Fruit fly (Drosophila melanogaster) whole organism, embryonic: ENCODE measurements around the gene AIMP2.
A peak's percentile ranks its signal among the peaks of the same experiment; 100 is the strongest.

Experiments used
- Adf1 ChIP-seq: fragments of 200-800 bp; sonication (Bioruptor generic); IDR thresholded peaks from 2 replicates; pipeline ENCODE4 v1.3.6; 2022; ENCODE audit warnings: missing biosample characterization, missing genetic modification characterization
- CG10321 ChIP-seq: fragments of 200-800 bp; sonication (Bioruptor generic); IDR thresholded peaks from 2 replicates; pipeline ENCODE4 v1.3.6; 2022; ENCODE audit warnings: missing biosample characterization, missing genetic modification characterization
- CG10979 ChIP-seq: fragments of 200-800 bp; sonication (Bioruptor generic); optimal IDR thresholded peaks from 2 replicates; lab custom pipeline; 2018; ENCODE audit warnings: missing biosample characterization, mild to moderate bottlenecking, missing genetic modification characterization, moderate library complexity
- CG13894 ChIP-seq: fragments of 200-800 bp; sonication (Bioruptor generic); optimal IDR thresholded peaks from 3 replicates; lab custom pipeline; 2018; ENCODE audit warnings: missing biosample characterization, mild to moderate bottlenecking, missing genetic modification characterization, moderate library complexity
- CG17186 ChIP-seq: fragments of 200-800 bp; sonication (Bioruptor generic); optimal IDR thresholded peaks from 3 replicates; lab custom pipeline; 2017; ENCODE audit warnings: missing biosample characterization, missing genetic modification reagents, missing genetic modification characterization
- CG2120 ChIP-seq: fragments of 200-800 bp; sonication (Bioruptor generic); optimal IDR thresholded peaks from 3 replicates; lab custom pipeline; 2016; ENCODE audit warnings: missing biosample characterization, missing genetic modification characterization
- CG31441 ChIP-seq: fragments of 200-800 bp; sonication (Bioruptor generic); IDR thresholded peaks from 2 replicates; pipeline ENCODE4 v1.3.6; 2022; ENCODE audit warnings: missing biosample characterization, missing genetic modification characterization
- CG3163 ChIP-seq: fragments of 200-800 bp; sonication (Bioruptor generic); optimal IDR thresholded peaks from 3 replicates; lab custom pipeline; 2016; ENCODE audit warnings: missing biosample characterization, missing genetic modification characterization
- CG4617 ChIP-seq: fragments of 200-800 bp; sonication (Bioruptor generic); optimal IDR thresholded peaks from 3 replicates; lab custom pipeline; 2016; ENCODE audit warnings: missing biosample characterization, missing genetic modification characterization, borderline replicate concordance
- CG5180 ChIP-seq: fragments of 200-800 bp; sonication (Bioruptor generic); optimal IDR thresholded peaks from 3 replicates; lab custom pipeline; 2017; ENCODE audit warnings: missing biosample characterization, missing genetic modification characterization, mild to moderate bottlenecking, moderate library complexity, missing genetic modification reagents
- CG7928 ChIP-seq: fragments of 200-800 bp; sonication (Bioruptor generic); optimal IDR thresholded peaks from 2 replicates; lab custom pipeline; 2017; ENCODE audit warnings: missing biosample characterization, mild to moderate bottlenecking, missing genetic modification characterization
- Camta ChIP-seq: fragments of 200-800 bp; sonication (Bioruptor generic); optimal IDR thresholded peaks from 2 replicates; lab custom pipeline; 2016; ENCODE audit warnings: missing biosample characterization, missing genetic modification characterization
- Chrac-16 ChIP-seq: fragments of 200-800 bp; sonication (Bioruptor generic); optimal IDR thresholded peaks from 3 replicates; lab custom pipeline; 2016; ENCODE audit warnings: missing biosample characterization, missing genetic modification characterization
- Dbx ChIP-seq: fragments of 200-800 bp; sonication (Bioruptor generic); IDR thresholded peaks from 3 replicates; pipeline ENCODE4 v1.3.6; 2022; ENCODE audit warnings: missing biosample characterization, missing genetic modification characterization
- Dip2 ChIP-seq: fragments of 200-800 bp; sonication (Bioruptor generic); IDR thresholded peaks from 2 replicates; pipeline ENCODE4 v1.3.6; 2022; ENCODE audit warnings: missing biosample characterization, missing genetic modification characterization
- Dll ChIP-seq: fragments of 200-800 bp; sonication (Bioruptor generic); IDR thresholded peaks from 4 replicates; pipeline ENCODE4 v1.3.6; 2022; ENCODE audit warnings: missing biosample characterization, missing genetic modification characterization; ENCODE audit not compliant: partially characterized antibody
- Dp ChIP-seq: fragments of 200-800 bp; sonication (Bioruptor generic); optimal IDR thresholded peaks from 2 replicates; lab custom pipeline; 2018; ENCODE audit warnings: missing biosample characterization, mild to moderate bottlenecking, missing genetic modification characterization, moderate library complexity
- E2f1 ChIP-seq: fragments of 200-800 bp; sonication (Bioruptor generic); IDR thresholded peaks from 2 replicates; pipeline ENCODE4 v1.3.6; 2022; ENCODE audit warnings: missing biosample characterization, missing genetic modification characterization
- Elba2 ChIP-seq: fragments of 200-800 bp; sonication (Bioruptor generic); optimal IDR thresholded peaks from 3 replicates; lab custom pipeline; 2016; ENCODE audit warnings: missing biosample characterization, missing genetic modification characterization
- MTF-1 ChIP-seq: fragments of 200-800 bp; sonication (Bioruptor generic); optimal IDR thresholded peaks from 2 replicates; lab custom pipeline; 2018; ENCODE audit warnings: missing biosample characterization, mild to moderate bottlenecking, missing genetic modification characterization, borderline replicate concordance
- Nf-YB ChIP-seq: fragments of 200-800 bp; sonication (Bioruptor generic); optimal IDR thresholded peaks from 3 replicates; lab custom pipeline; 2019; ENCODE audit warnings: missing biosample characterization, mild to moderate bottlenecking, missing genetic modification characterization, moderate library complexity
- Nf-YC ChIP-seq: fragments of 200-800 bp; optimal IDR thresholded peaks from 3 replicates; lab custom pipeline; 2019; ENCODE audit warnings: missing biosample characterization, mild to moderate bottlenecking, missing genetic modification characterization, moderate library complexity
- Scr ChIP-seq: fragments of 200-800 bp; sonication (Bioruptor generic); IDR thresholded peaks from 2 replicates; pipeline ENCODE4 v1.3.6; 2022; ENCODE audit warnings: missing biosample characterization, missing genetic modification characterization; ENCODE audit not compliant: partially characterized antibody
- Six4 ChIP-seq: fragments of 200-800 bp; sonication (Bioruptor generic); optimal IDR thresholded peaks from 2 replicates; lab custom pipeline; 2016; ENCODE audit warnings: missing biosample characterization, missing genetic modification characterization
- Trl ChIP-seq, 3 experiments: fragments of >200 bp in 2 of 3; fragments of 200-800 bp in 1 of 3; sonication (Bioruptor generic) in 1 of 3; optimal IDR thresholded peaks; 2 replicates in 1 of 3; 3 replicates in 2 of 3; lab custom pipeline; 2016 to 2017; ENCODE audit warnings: missing biosample characterization in 1 of 3, missing genetic modification characterization in 1 of 3
- abd-A ChIP-seq: fragments of 200-800 bp; sonication (Bioruptor generic); optimal IDR thresholded peaks from 3 replicates; lab custom pipeline; 2019; ENCODE audit warnings: missing biosample characterization, mild to moderate bottlenecking, missing genetic modification characterization, moderate library complexity
- cg ChIP-seq: fragments of 200-800 bp; sonication (Bioruptor generic); optimal IDR thresholded peaks from 3 replicates; lab custom pipeline; 2019; ENCODE audit warnings: missing biosample characterization, mild to moderate bottlenecking, missing genetic modification characterization, moderate library complexity
- chinmo ChIP-seq: fragments of 200-800 bp; sonication (Bioruptor generic); IDR thresholded peaks from 4 replicates; pipeline ENCODE4 v1.3.6; 2022; ENCODE audit warnings: missing biosample characterization, missing genetic modification characterization; ENCODE audit not compliant: partially characterized antibody
- chm ChIP-seq: fragments of 200-800 bp; sonication (Bioruptor generic); IDR thresholded peaks from 2 replicates; pipeline ENCODE4 v1.3.6; 2022; ENCODE audit warnings: missing biosample characterization, missing genetic modification characterization
- kah ChIP-seq: fragments of 200-800 bp; sonication (Bioruptor generic); optimal IDR thresholded peaks from 2 replicates; lab custom pipeline; 2018; ENCODE audit warnings: missing biosample characterization, mild to moderate bottlenecking, missing genetic modification characterization
- kni ChIP-seq: fragments of 200-800 bp; sonication (Bioruptor generic); optimal IDR thresholded peaks from 3 replicates; lab custom pipeline; 2017; ENCODE audit warnings: mild to moderate bottlenecking, missing biosample characterization, missing genetic modification reagents, missing genetic modification characterization
- nerfin-1 ChIP-seq: fragments of 200-800 bp; sonication (Bioruptor generic); optimal IDR thresholded peaks from 3 replicates; lab custom pipeline; 2019; ENCODE audit warnings: missing biosample characterization, mild to moderate bottlenecking, missing genetic modification characterization, moderate library complexity
- nom ChIP-seq: fragments of 200-800 bp; sonication (Bioruptor generic); optimal IDR thresholded peaks from 2 replicates; lab custom pipeline; 2017; ENCODE audit warnings: missing biosample characterization, missing genetic modification characterization, mild to moderate bottlenecking, moderate library complexity, missing genetic modification reagents
- pan ChIP-seq, 4 experiments: fragments of >200 bp in 3 of 4; fragments of 200-800 bp in 1 of 4; sonication (Bioruptor generic) in 1 of 4; optimal IDR thresholded peaks in 3 of 4; IDR thresholded peaks in 1 of 4; 2 replicates each; pipeline versions ENCODE4 v1.3.6 to Lab custom; 2017 to 2022; ENCODE audit warnings: missing biosample characterization in 2 of 4, missing genetic modification characterization in 2 of 4, mixed read lengths in 1 of 4
- pita ChIP-seq: fragments of 200-800 bp; sonication (Bioruptor generic); optimal IDR thresholded peaks from 2 replicates; lab custom pipeline; 2017; ENCODE audit warnings: missing biosample characterization, mild to moderate bottlenecking, missing genetic modification characterization
- scrt ChIP-seq: fragments of 200-800 bp; sonication (Bioruptor generic); optimal IDR thresholded peaks from 2 replicates; lab custom pipeline; 2018; ENCODE audit warnings: missing biosample characterization, mild to moderate bottlenecking, missing genetic modification characterization, moderate library complexity
- sens ChIP-seq: fragments of 200-800 bp; sonication (Bioruptor generic); peaks from one replicate; lab custom pipeline; 2016; ENCODE audit warnings: missing biosample characterization, missing genetic modification characterization
- sqz ChIP-seq: fragments of 200-800 bp; sonication (Bioruptor generic); optimal IDR thresholded peaks from 3 replicates; lab custom pipeline; 2018; ENCODE audit warnings: missing biosample characterization, mild to moderate bottlenecking, missing genetic modification characterization
- zfh1 ChIP-seq: fragments of 200-800 bp; sonication (Bioruptor generic); IDR thresholded peaks from 3 replicates; pipeline ENCODE4 v1.3.6; 2022; ENCODE audit warnings: missing biosample characterization, missing genetic modification characterization

AIMP2 gene

DNA sequence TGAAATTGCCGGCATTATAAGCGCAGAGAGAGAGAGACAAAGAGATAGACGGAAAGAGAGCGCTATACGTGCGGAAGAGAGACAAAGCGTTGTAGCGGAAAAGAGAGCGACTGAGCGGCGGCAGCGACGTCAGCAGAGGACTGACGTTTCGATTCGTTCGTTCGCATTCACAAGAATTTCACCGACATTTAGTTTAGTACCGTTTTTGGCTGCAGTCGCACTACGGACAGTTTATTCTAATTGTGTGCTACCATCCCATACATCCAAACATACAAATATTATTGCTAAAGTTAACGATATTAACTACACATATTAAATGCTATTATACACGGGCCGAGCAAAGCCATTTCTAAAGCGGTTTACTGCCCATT is 48.2 kb upstream of the AIMP2 start, which contains the start of gene CrebA (continued):
- TF ChIP-seq Six4 (GFP tag; lab: Kevin White, UChicago) (no peak), Dbx (GFP tag; lab: Robert Waterston, UW) (0 out of 3 replicates have a peak, but pooled peaks have one; percentile 10), Scr (peak; percentile 21; the same call in 1 of the 2 replicates), Adf1 (peak; percentile 90), chinmo (GFP tag; lab: Robert Waterston, UW) (peak; percentile 76; the same call in 1 of the 4 replicates), MTF-1 (GFP tag; lab: Kevin White, UChicago) (peak; percentile 13), Elba2 (GFP tag; lab: Kevin White, UChicago) (no peak), Dp (GFP tag; lab: Kevin White, UChicago) (no peak), nom (no peak), chm (peak; percentile 70; the same call in 1 of the 2 replicates), CG17186 (GFP tag; lab: Kevin White, UChicago) (no peak), pan (optimal IDR thresholded peaks at IDR 0.05; lab: Kevin White, UChicago) (no peak), pan (GFP tag; optimal IDR thresholded peaks at IDR 0.05 in 1 of 2, IDR thresholded peaks at IDR 0.05 in 1 of 2) (no peak), CG4617 (GFP tag; lab: Kevin White, UChicago) (no peak), cg (no peak), CG7928 (GFP tag; lab: Kevin White, UChicago) (no peak), Dll (0 out of 4 replicates have a peak, but pooled peaks have one; percentile 15), CG10321 (peak; percentile 55; the same call in 1 of the 2 replicates), CG31441 (0 out of 2 replicates have a peak, but pooled peaks have one; percentile 6), CG3163 (GFP tag; lab: Kevin White, UChicago) (peak; percentile 92), Trl (optimal IDR thresholded peaks at IDR 0.05; lab: Kevin White, UChicago) (peak; percentile 94 to 95), Trl (GFP tag; optimal IDR thresholded peaks at IDR 0.05; lab: Kevin White, UChicago) (no peak), Camta (no peak)

dm6 chr3L:15535800-15536225 is 47.6 kb upstream of the AIMP2 start:
- TF ChIP-seq kni (peak; percentile 70), cg (peak; percentile 86), Nf-YC (tag; lab: Kevin White, UChicago) (peak; percentile 42), CG10979 (no peak), scrt (GFP tag; lab: Kevin White, UChicago) (peak; percentile 95), zfh1 (GFP tag; lab: Robert Waterston, UW) (0 out of 3 replicates have a peak, but pooled peaks have one; percentile 16), nom (peak; percentile 52), CG3163 (GFP tag; lab: Kevin White, UChicago) (peak; percentile 75), E2f1 (GFP tag; lab: Robert Waterston, UW) (no peak), pita (no peak), kah (GFP tag; lab: Kevin White, UChicago) (peak; percentile 83), Dip2 (GFP tag; lab: Robert Waterston, UW) (no peak), Nf-YB (GFP tag; lab: Kevin White, UChicago) (peak; percentile 47), Chrac-16 (GFP tag; lab: Kevin White, UChicago) (no peak), sqz (peak; percentile 56), CG2120 (no peak), sens (peak; percentile 38), abd-A (tag; lab: Kevin White, UChicago) (peak; percentile 56), CG13894 (peak; percentile 5), CG5180 (GFP tag; lab: Kevin White, UChicago) (peak; percentile 54), Trl (optimal IDR thresholded peaks at IDR 0.05; lab: Kevin White, UChicago) (peak; percentile 53 to 57), Trl (GFP tag; optimal IDR thresholded peaks at IDR 0.05; lab: Kevin White, UChicago) (no peak), nerfin-1 (tag; lab: Kevin White, UChicago) (peak; percentile 53)
